Fruit fly (Drosophila melanogaster): Measurements from ENCODE around the gene Pex11c.

Gene Pex11c

dm6 chr3R:23228605-23229264 lies 29.4 kb upstream of the Pex11c start:
- TF ChIP-seq CTCF (optimal IDR thresholded peaks at IDR 0.05) (no peak), CG8478 (optimal IDR thresholded peaks at IDR 0.05) (no peak)

DNA sequence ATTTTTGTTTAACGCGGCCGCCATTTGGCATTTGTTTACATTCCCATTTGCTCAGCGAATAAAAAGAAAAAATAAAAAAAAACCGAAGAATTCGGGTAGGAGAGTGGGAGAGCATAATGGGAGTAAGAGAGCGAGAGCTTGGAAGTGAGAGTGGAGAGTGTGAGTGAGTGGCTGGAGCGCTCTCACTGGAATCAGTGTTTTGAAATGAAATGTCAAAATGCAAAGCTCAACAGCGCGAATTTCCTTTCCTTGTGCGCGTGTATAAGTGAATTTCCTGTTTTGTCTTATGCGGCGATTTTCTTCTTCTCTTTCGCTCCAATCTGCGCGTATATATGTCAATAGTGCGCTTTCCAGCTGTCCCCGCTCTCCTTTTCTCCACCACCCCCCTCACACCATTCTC lies 19.1 kb upstream of the Pex11c start:
- TF ChIP-seq CG8478 (optimal IDR thresholded peaks at IDR 0.05) (no peak), CTCF (optimal IDR thresholded peaks at IDR 0.05) (no peak)

DNA sequence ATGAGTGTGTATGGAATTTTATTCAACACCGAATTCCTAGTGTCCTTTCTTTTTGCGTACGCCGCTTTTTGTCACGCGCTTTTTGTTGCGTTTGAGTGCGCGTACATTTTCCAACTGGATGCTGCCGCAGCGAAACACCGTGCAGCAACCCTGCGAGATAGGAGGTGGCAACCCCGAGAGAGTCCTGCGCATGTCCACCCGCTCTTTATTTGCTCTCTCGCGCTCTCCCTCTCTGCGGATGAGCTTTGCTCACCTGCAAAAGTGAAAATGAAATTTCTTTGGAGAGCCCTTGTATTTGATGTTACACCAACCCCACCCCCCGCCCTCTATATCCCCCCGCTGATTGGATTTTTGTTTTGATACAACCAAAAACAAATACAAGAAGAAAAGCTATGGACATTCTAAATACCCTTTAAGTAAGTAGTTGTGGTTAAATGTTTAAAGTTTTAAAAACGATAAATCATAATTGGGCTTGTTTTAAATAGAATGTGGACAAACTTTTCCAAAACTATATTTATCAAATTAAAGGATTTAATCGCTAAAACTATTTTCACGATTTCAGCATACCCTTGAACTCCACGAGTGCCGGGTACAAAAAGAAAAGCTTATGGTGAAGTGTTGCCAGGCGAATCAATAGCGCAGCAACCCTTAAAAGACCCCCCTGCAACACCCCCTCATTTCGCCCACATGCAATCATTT lies 18.1 kb upstream of the Pex11c start:
- TF ChIP-seq CG8478 (optimal IDR thresholded peaks at IDR 0.05) = no peak
- TF ChIP-seq CTCF (optimal IDR thresholded peaks at IDR 0.05) = no peak

- TF ChIP-seq CG8478 (optimal IDR thresholded peaks at IDR 0.05) (no peak), CTCF (optimal IDR thresholded peaks at IDR 0.05) (no peak)
These were observed 9.2 kb upstream of the Pex11c start, which contains the start of gene CG4467 for dm6 chr3R:23248853-23249573. TSS of gene CG4467 (minus strand) at chr3R:23248903.

dm6 chr3R:23251256-23251655 lies 6.9 kb upstream of the Pex11c start, which contains the start of the genes Rad60 and EloA:
TSS of gene Rad60 (minus strand) at chr3R:23251477.
TSS of gene EloA (plus strand) at chr3R:23251563.
- TF ChIP-seq CTCF (optimal IDR thresholded peaks at IDR 0.05) = no peak
- TF ChIP-seq CG8478 (optimal IDR thresholded peaks at IDR 0.05) = no peak

dm6 chr3R:23258524-23258923 lies 359 bp downstream of the Pex11c start:
- TF ChIP-seq CTCF (optimal IDR thresholded peaks at IDR 0.05) = no peak
- no peak for TF ChIP-seq CG8478 (optimal IDR thresholded peaks at IDR 0.05)

DNA sequence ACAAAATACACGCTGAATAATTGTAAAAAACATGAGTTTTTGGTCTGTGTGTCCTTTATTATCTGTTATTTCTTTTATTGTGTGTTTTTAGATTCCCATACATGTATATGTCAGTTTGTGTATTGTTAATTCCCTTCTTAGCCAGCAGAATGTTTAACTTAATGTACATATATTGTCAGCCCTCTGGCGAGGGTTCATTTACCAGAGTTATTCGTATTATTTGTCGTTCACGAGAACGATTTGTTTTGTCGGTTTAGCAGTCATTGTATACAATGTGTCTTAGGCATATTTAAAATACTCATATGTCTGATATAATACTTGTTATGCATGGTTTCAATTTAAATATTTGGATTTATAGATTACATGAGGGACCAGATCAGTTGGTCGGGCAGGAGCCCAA lies 2.4 kb downstream of the Pex11c start:
- no peak for TF ChIP-seq CTCF (optimal IDR thresholded peaks at IDR 0.05)
- no peak for TF ChIP-seq CG8478 (optimal IDR thresholded peaks at IDR 0.05)

DNA sequence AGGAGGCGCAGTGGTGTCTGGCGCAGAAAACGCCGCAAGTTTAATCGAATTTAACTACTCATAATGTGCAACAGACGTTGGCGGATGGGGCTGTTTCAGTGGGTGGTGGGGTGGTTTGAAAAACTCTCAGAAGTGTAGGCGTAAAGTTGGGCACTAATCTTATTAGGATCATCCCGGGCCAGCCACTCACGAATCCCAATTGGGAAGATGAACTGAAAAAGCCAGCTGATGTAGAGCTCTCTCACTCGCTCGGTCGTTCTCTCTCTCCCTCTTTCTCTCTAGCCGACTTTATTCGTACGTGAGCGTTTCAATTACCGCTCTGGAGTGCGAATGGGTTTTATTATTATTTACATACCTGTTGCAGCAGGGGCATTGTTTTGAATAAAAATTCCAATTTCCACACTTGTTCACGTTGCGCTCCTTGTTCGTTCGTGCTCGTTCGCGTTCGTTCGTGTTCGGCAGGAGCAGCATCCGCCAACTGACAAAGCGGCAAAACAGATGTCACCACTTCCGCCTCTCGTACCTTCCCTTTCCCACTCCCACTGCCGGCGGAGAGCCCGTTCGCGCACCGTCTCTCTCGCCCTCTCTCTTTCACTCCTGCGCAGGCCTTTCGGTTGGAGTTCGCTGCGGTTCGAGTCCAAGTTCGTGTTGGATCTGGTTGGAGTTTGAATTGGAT lies 20.7 kb downstream of the Pex11c start:
- TF ChIP-seq CTCF (optimal IDR thresholded peaks at IDR 0.05) (no peak), CG8478 (optimal IDR thresholded peaks at IDR 0.05) (no peak)

- TF ChIP-seq CTCF (optimal IDR thresholded peaks at IDR 0.05) (no peak), CG8478 (optimal IDR thresholded peaks at IDR 0.05) (no peak)
These were observed 21.7 kb downstream of the Pex11c start for dm6 chr3R:23279834-23280233.

dm6 chr3R:23280806-23281257 lies 22.7 kb downstream of the Pex11c start, which contains the start of the genes orb and Cdc16:
TSS of gene orb (minus strand) at chr3R:23280856.
TSS of gene Cdc16 (plus strand) at chr3R:23281201.
- TF ChIP-seq CTCF (optimal IDR thresholded peaks at IDR 0.05) = no peak
- no peak for TF ChIP-seq CG8478 (optimal IDR thresholded peaks at IDR 0.05)

DNA sequence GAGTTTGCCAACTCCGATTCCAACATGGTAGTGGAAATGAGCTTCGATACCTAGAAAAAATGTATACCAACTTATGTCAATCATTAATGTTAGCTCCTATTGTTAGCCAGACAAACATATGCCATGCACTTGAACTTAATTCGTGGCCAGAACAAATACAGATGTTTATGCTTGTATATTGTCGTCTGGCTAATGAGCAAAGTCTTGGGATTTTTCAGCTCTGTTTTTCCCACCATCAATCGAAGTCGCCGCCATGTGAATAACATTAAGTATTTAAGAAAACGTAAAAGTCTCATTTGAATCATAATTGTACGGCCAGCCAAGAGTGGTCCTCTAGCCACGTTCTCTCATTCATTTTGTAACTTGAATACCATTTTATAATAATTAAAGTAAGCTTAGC lies 25.5 kb downstream of the Pex11c start, which contains the start of gene CG6763:
TSS of gene CG6763 (plus strand) at position 301 of the 400 bp plus-strand sequence.
- TF ChIP-seq CG8478 (optimal IDR thresholded peaks at IDR 0.05) (no peak), CTCF (optimal IDR thresholded peaks at IDR 0.05) (no peak)

DNA sequence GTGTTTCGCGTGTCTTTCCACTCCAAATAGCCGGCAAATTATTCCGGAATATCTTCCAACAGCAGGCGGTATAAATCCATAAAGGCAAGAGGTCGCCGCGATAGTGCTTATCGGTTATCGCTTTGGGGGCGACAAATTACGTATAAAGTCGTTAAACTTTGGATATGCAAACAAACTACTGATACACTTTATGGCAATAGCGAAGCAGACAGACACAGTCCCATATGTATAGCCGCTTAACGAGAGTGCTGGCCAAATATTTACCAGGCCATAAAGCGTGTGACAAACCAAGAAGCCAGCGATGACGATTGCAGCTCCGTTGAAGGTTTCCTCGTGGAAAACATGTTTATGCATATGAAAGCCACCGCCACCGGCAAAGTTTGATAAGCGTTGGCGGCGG lies 26.1 kb downstream of the Pex11c start:
- no peak for TF ChIP-seq CTCF (optimal IDR thresholded peaks at IDR 0.05)
- TF ChIP-seq CG8478 (optimal IDR thresholded peaks at IDR 0.05) = no peak

DNA sequence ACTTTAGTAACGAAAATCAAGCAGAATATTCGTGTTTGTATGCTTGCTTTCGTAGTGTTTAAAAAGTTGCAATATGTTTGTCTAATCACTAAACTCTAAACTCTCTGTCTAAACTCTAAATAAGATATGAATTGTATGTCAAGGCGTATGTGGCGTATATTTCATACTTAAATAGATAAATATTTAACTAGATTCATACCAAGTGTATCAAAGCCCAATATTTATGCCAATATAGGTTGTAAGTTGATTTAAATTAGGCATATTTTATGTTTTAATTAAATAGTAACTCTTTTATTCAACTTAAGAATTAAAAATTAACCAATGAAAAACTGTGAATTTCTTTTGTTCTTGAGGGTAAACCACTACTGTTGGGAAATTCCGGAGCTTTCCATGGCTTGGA lies 29.8 kb downstream of the Pex11c start, which contains the start of gene wam:
TSS of gene wam (minus strand) at position 101 of the 400 bp plus-strand sequence.
- TF ChIP-seq CG8478 (optimal IDR thresholded peaks at IDR 0.05) (no peak), CTCF (optimal IDR thresholded peaks at IDR 0.05) (no peak)

DNA sequence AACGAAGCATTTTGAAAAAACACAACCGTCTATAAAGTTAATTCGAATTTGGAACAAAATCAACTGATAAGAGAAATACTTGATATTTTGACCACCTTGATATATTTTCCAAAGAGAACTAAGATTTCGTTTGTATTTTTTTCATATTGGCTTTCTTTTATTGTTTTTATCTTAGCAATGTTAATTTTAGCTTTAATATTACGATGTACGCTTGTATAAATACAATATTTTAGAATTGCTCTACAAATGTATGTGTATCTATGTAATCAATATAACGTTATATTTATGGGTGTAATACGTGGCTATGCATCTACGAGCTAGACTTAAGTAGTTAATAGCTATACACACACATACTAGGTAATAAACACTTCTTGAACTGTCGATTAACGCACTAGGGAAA lies 31.9 kb downstream of the Pex11c start, which contains the start of gene bb8:
TSS of gene bb8 (minus strand) at position 101 of the 400 bp plus-strand sequence.
- TF ChIP-seq CTCF (optimal IDR thresholded peaks at IDR 0.05) (no peak), CG8478 (optimal IDR thresholded peaks at IDR 0.05) (no peak)

dm6 chr3R:23292267-23292666 lies 34.1 kb downstream of the Pex11c start:
- TF ChIP-seq CTCF (optimal IDR thresholded peaks at IDR 0.05) = no peak
- no peak for TF ChIP-seq CG8478 (optimal IDR thresholded peaks at IDR 0.05)
